Worm (Caenorhabditis elegans): ENCODE measurements around the gene Y49F6B.9.

DNA sequence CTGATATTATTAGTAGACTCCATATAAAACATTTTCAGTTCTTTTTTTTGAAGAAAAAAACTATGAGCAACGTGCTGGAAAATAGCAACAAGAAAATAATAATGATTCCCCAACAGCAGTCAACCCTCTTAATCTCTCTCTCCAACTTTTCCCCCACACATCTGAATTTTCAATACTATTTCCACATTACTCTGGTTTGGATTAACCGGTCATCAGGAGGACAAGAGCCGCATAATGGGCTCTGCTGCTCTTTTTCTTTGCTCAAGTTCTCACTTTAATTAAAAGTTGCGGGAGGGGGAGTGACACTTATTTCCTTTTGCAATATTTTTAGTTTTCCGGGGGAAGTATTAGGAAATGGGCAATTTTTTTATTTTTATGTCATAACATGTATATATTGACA lies 28.3 kb upstream of the Y49F6B.9 start:
- TF ChIP-seq tab-1 (GFP tag; IDR thresholded peaks at IDR 0.05) (no peak), flt-1 (GFP tag; IDR thresholded peaks at IDR 0.05) (no peak), ztf-23 (GFP tag; IDR thresholded peaks at IDR 0.05) (no peak), T22C8.4 (GFP tag; IDR thresholded peaks at IDR 0.05) (no peak), med-1 (GFP tag; optimal IDR thresholded peaks at IDR 0.05; ENCODE audit: insufficient read depth) (no peak), ref-1 (GFP tag; conservative IDR thresholded peaks at IDR 0.05) (no peak), klf-2 (GFP tag; conservative IDR thresholded peaks at IDR 0.05) (no peak)

Data from whole organism, midembryonic.